Worm (Caenorhabditis elegans): ENCODE measurements around the gene srg-7.

ce11 chrIII:6295972-6296700 lies 28.2 kb upstream of the srg-7 start, which contains the start of gene F47D12.7:
- TF ChIP-seq klf-2 (GFP tag; conservative IDR thresholded peaks at IDR 0.05) (no peak), med-1 (GFP tag; optimal IDR thresholded peaks at IDR 0.05; ENCODE audit: insufficient read depth) (no peak), tab-1 (GFP tag; IDR thresholded peaks at IDR 0.05) (no peak), flt-1 (GFP tag; IDR thresholded peaks at IDR 0.05) (no peak), ztf-29 (GFP tag; IDR thresholded peaks at IDR 0.05) (no peak), ztf-23 (GFP tag; IDR thresholded peaks at IDR 0.05) (no peak), T22C8.4 (GFP tag; IDR thresholded peaks at IDR 0.05) (no peak)

Measured in whole organism, midembryonic.